Fruit fly (Drosophila melanogaster): ENCODE measurements around the gene CG1316.

Gene CG1316

dm6 chr3L:4252862-4253610 lies 30.6 kb upstream of the CG1316 start (continued):
- no peak for TF ChIP-seq Gug (GFP tag; IDR thresholded peaks at IDR 0.05)

dm6 chr3L:4253611-4254300 lies 29.9 kb upstream of the CG1316 start:
- no peak for TF ChIP-seq pan (optimal IDR thresholded peaks at IDR 0.05)
- TF ChIP-seq pan (GFP tag; optimal IDR thresholded peaks at IDR 0.05 in 1 of 2, IDR thresholded peaks at IDR 0.05 in 1 of 2), result peak in 1 of 2 experiments; percentile 25
- 0 out of 3 replicates have a peak, but pooled peaks have one; percentile 12 for TF ChIP-seq so (GFP tag; IDR thresholded peaks at IDR 0.05)
- no peak for TF ChIP-seq CG6683 (GFP tag; optimal IDR thresholded peaks at IDR 0.05)
- TF ChIP-seq CG8478 (optimal IDR thresholded peaks at IDR 0.05), result peak; percentile 10
- peak; percentile 91 for TF ChIP-seq cg (GFP tag; optimal IDR thresholded peaks at IDR 0.05)
- TF ChIP-seq mld (GFP tag; IDR thresholded peaks at IDR 0.05; ENCODE audit: partially characterized antibody), result 0 out of 3 replicates have a peak, but pooled peaks have one; percentile 58
- 0 out of 3 replicates have a peak, but pooled peaks have one; percentile 20 for TF ChIP-seq CG14860 (GFP tag; IDR thresholded peaks at IDR 0.05; ENCODE audit: partially characterized antibody)
- peak in 1 of 2 experiments; percentile 54 for TF ChIP-seq Hr78 (GFP tag; optimal IDR thresholded peaks at IDR 0.05)
- peak; percentile 13; the same call in 1 of the 2 replicates for TF ChIP-seq chm (GFP tag; IDR thresholded peaks at IDR 0.05)
- peak; percentile 26 for TF ChIP-seq MBD-R2 (GFP tag; IDR thresholded peaks at IDR 0.05)
- TF ChIP-seq CG10959 (GFP tag; IDR thresholded peaks at IDR 0.05), result 0 out of 2 replicates have a peak, but pooled peaks have one; percentile 31
- TF ChIP-seq lola (GFP tag; optimal IDR thresholded peaks at IDR 0.05), result no peak
- TF ChIP-seq slbo (GFP tag; IDR thresholded peaks at IDR 0.05), result no peak
- TF ChIP-seq CG8388 (GFP tag; optimal IDR thresholded peaks at IDR 0.05), result no peak
- no peak for TF ChIP-seq HHEX (GFP tag; optimal IDR thresholded peaks at IDR 0.05)
- 0 out of 2 replicates have a peak, but pooled peaks have one; percentile 12 for TF ChIP-seq lmd (GFP tag; IDR thresholded peaks at IDR 0.05)
- peak; percentile 86; the same call in 1 of the 4 replicates for TF ChIP-seq chinmo (GFP tag; IDR thresholded peaks at IDR 0.05; ENCODE audit: partially characterized antibody)
- 0 out of 2 replicates have a peak, but pooled peaks have one; percentile 17 for TF ChIP-seq ttk (GFP tag; IDR thresholded peaks at IDR 0.05)
- 0 out of 2 replicates have a peak, but pooled peaks have one; percentile 14 for TF ChIP-seq bbx (GFP tag; IDR thresholded peaks at IDR 0.05; ENCODE audit: partially characterized antibody)
- no peak for TF ChIP-seq CG15011 (GFP tag; optimal IDR thresholded peaks at IDR 0.05)
- no peak for TF ChIP-seq org-1 (GFP tag; optimal IDR thresholded peaks at IDR 0.05)
- TF ChIP-seq Hr39 (optimal IDR thresholded peaks at IDR 0.05), result no peak
- TF ChIP-seq pzg (GFP tag; optimal IDR thresholded peaks at IDR 0.05), result peak; percentile 22
- peak; percentile 57; the same call in 1 of the 2 replicates for TF ChIP-seq CG32767 (GFP tag; IDR thresholded peaks at IDR 0.05)
- TF ChIP-seq MESR4 (GFP tag; optimal IDR thresholded peaks at IDR 0.05), result peak; percentile 78
- no peak for TF ChIP-seq CG4424 (GFP tag; optimal IDR thresholded peaks at IDR 0.05)
- TF ChIP-seq Stat92E (GFP tag; optimal IDR thresholded peaks at IDR 0.05), result no peak
- TF ChIP-seq CG5180 (GFP tag; optimal IDR thresholded peaks at IDR 0.05), result peak; percentile 4
- peak; percentile 6 for TF ChIP-seq CG12104 (GFP tag; optimal IDR thresholded peaks at IDR 0.05)
- peak; percentile 91 for TF ChIP-seq bigmax (GFP tag; optimal IDR thresholded peaks at IDR 0.05)
- TF ChIP-seq sens (GFP tag), result peak; percentile 48
- no peak for TF ChIP-seq H15 (GFP tag; IDR thresholded peaks at IDR 0.05)
- TF ChIP-seq ems (GFP tag; optimal IDR thresholded peaks at IDR 0.05), result no peak
- TF ChIP-seq otp (GFP tag; IDR thresholded peaks at IDR 0.05), result no peak
- peak; percentile 30 for TF ChIP-seq YL-1 (GFP tag; optimal IDR thresholded peaks at IDR 0.05)
- TF ChIP-seq CG34376 (GFP tag; optimal IDR thresholded peaks at IDR 0.05), result no peak
- TF ChIP-seq Trl (optimal IDR thresholded peaks at IDR 0.05), result peak in 1 of 2 experiments; percentile 13
- TF ChIP-seq Trl (GFP tag; optimal IDR thresholded peaks at IDR 0.05), result no peak
- peak; percentile 46 for TF ChIP-seq CG4617 (GFP tag; optimal IDR thresholded peaks at IDR 0.05; ENCODE audit: borderline replicate concordance)
- 0 out of 2 replicates have a peak, but pooled peaks have one; percentile 18 for TF ChIP-seq sna (GFP tag; IDR thresholded peaks at IDR 0.05; ENCODE audit: partially characterized antibody)
- TF ChIP-seq CG1647 (GFP tag; optimal IDR thresholded peaks at IDR 0.05), result no peak
- peak; percentile 20 for TF ChIP-seq Med (GFP tag)
